Worm (Caenorhabditis elegans): ENCODE data around the gene decr-1.3.

The decr-1.3 gene

ce11 chrII:8128273-8129039 lies 44.9 kb downstream of the decr-1.3 start (continued):
- TF ChIP-seq unc-55 (GFP tag; optimal IDR thresholded peaks at IDR 0.05) (peak; percentile 44), sma-9 (GFP tag; optimal IDR thresholded peaks at IDR 0.05) (peak; percentile 95), sma-9 (tag; optimal IDR thresholded peaks at IDR 0.05) (no peak), nhr-23 (tag; optimal IDR thresholded peaks at IDR 0.05) (no peak), blmp-1 (tag; optimal IDR thresholded peaks at IDR 0.05; ENCODE audit: insufficient read depth) (peak; percentile 6), lsy-2 (tag; optimal IDR thresholded peaks at IDR 0.05) (peak; percentile 34 to 44), ceh-16 (tag; optimal IDR thresholded peaks at IDR 0.05) (peak; percentile 58), ztf-1 (GFP tag; conservative IDR thresholded peaks at IDR 0.05) (no peak), dmd-4 (tag; optimal IDR thresholded peaks at IDR 0.05) (no peak), nhr-12 (tag; optimal IDR thresholded peaks at IDR 0.05) (no peak), alr-1 (tag; optimal IDR thresholded peaks at IDR 0.05) (no peak), ama-1 (optimal IDR thresholded peaks at IDR 0.05) (no peak), Y55F3AM.14 (GFP tag; optimal IDR thresholded peaks at IDR 0.05) (no peak), unc-62 (GFP tag; optimal IDR thresholded peaks at IDR 0.05) (peak; percentile 36), nhr-129 (tag; optimal IDR thresholded peaks at IDR 0.05) (peak; percentile 99), nhr-237 (tag; optimal IDR thresholded peaks at IDR 0.05) (no peak), snpc-4 (tag; optimal IDR thresholded peaks at IDR 0.05) (no peak), zag-1 (tag; optimal IDR thresholded peaks at IDR 0.05) (no peak), C34F6.9 (tag; optimal IDR thresholded peaks at IDR 0.05) (peak; percentile 45), lin-13 (GFP tag; optimal IDR thresholded peaks at IDR 0.05) (peak; percentile 1)

- no peak for TF ChIP-seq sma-3 (GFP tag; optimal IDR thresholded peaks at IDR 0.05)
These were observed 45.6 kb downstream of the decr-1.3 start for ce11 chrII:8127794-8128193.

- TF ChIP-seq sma-3 (GFP tag; optimal IDR thresholded peaks at IDR 0.05) = peak; percentile 15
- TF ChIP-seq sma-9 (GFP tag; optimal IDR thresholded peaks at IDR 0.05) = peak; percentile 77
- TF ChIP-seq sma-9 (tag; optimal IDR thresholded peaks at IDR 0.05) = no peak
- TF ChIP-seq nhr-21 (tag; optimal IDR thresholded peaks at IDR 0.05) = no peak
- TF ChIP-seq F13H6.1 (tag; optimal IDR thresholded peaks at IDR 0.05) = peak; percentile 43
- no peak for TF ChIP-seq ztf-1 (GFP tag; conservative IDR thresholded peaks at IDR 0.05)
- no peak for TF ChIP-seq peb-1 (tag; optimal IDR thresholded peaks at IDR 0.05)
- no peak for TF ChIP-seq sem-4 (tag; optimal IDR thresholded peaks at IDR 0.05)
- TF ChIP-seq nhr-6 (tag; optimal IDR thresholded peaks at IDR 0.05) = no peak
- no peak for TF ChIP-seq blmp-1 (tag; optimal IDR thresholded peaks at IDR 0.05; ENCODE audit: insufficient read depth)
- TF ChIP-seq nhr-12 (tag; optimal IDR thresholded peaks at IDR 0.05) = no peak
- TF ChIP-seq nhr-25 (tag; optimal IDR thresholded peaks at IDR 0.05) = no peak
- TF ChIP-seq unc-39 (tag; optimal IDR thresholded peaks at IDR 0.05) = no peak
- peak; percentile 52 for TF ChIP-seq nhr-129 (tag; optimal IDR thresholded peaks at IDR 0.05)
- TF ChIP-seq crh-2 (tag; optimal IDR thresholded peaks at IDR 0.05) = peak; percentile 53
- peak; percentile 94 for TF ChIP-seq fos-1 (tag; optimal IDR thresholded peaks at IDR 0.05)
- no peak for TF ChIP-seq egl-27 (tag; optimal IDR thresholded peaks at IDR 0.05)
- no peak for TF ChIP-seq nhr-10 (tag; optimal IDR thresholded peaks at IDR 0.05)
These were observed 46.1 kb downstream of the decr-1.3 start for ce11 chrII:8127290-8127689.

ce11 chrII:8126617-8127016 lies 46.7 kb downstream of the decr-1.3 start:
- TF ChIP-seq sma-9 (GFP tag; optimal IDR thresholded peaks at IDR 0.05) (peak; percentile 66), sma-9 (tag; optimal IDR thresholded peaks at IDR 0.05) (no peak), C34F6.9 (tag; optimal IDR thresholded peaks at IDR 0.05) (no peak)

ce11 chrII:8126132-8126531 lies 47.2 kb downstream of the decr-1.3 start:
- TF ChIP-seq Y55F3AM.14 (GFP tag; optimal IDR thresholded peaks at IDR 0.05) = peak; percentile 6
- TF ChIP-seq ztf-4 (tag; optimal IDR thresholded peaks at IDR 0.05) = no peak
- peak; percentile 22 for TF ChIP-seq nhr-25 (tag; optimal IDR thresholded peaks at IDR 0.05)
- TF ChIP-seq elt-3 (tag; optimal IDR thresholded peaks at IDR 0.05) = no peak
- peak; percentile 8 for TF ChIP-seq nhr-21 (tag; optimal IDR thresholded peaks at IDR 0.05)
- TF ChIP-seq peb-1 (tag; optimal IDR thresholded peaks at IDR 0.05) = no peak
- TF ChIP-seq nhr-129 (tag; optimal IDR thresholded peaks at IDR 0.05) = peak; percentile 45
- no peak for TF ChIP-seq nhr-6 (tag; optimal IDR thresholded peaks at IDR 0.05)
- TF ChIP-seq ztf-1 (GFP tag; conservative IDR thresholded peaks at IDR 0.05) = no peak
- no peak for TF ChIP-seq skn-1 (tag; optimal IDR thresholded peaks at IDR 0.05)
- no peak for TF ChIP-seq nhr-12 (tag; optimal IDR thresholded peaks at IDR 0.05)
- TF ChIP-seq unc-62 (GFP tag; optimal IDR thresholded peaks at IDR 0.05) = no peak
- TF ChIP-seq crh-2 (tag; optimal IDR thresholded peaks at IDR 0.05) = peak; percentile 89
- no peak for TF ChIP-seq lin-39 (tag; optimal IDR thresholded peaks at IDR 0.05)
- no peak for TF ChIP-seq R02D3.7 (tag; optimal IDR thresholded peaks at IDR 0.05)
- peak; percentile 31 for TF ChIP-seq F13H6.1 (tag; optimal IDR thresholded peaks at IDR 0.05)
- TF ChIP-seq unc-39 (tag; optimal IDR thresholded peaks at IDR 0.05) = no peak
- TF ChIP-seq nhr-10 (tag; optimal IDR thresholded peaks at IDR 0.05) = no peak
- no peak for TF ChIP-seq ztf-11 (tag; optimal IDR thresholded peaks at IDR 0.05)
- TF ChIP-seq alr-1 (tag; optimal IDR thresholded peaks at IDR 0.05) = no peak
- peak; percentile 18 for TF ChIP-seq lin-13 (GFP tag; optimal IDR thresholded peaks at IDR 0.05)
- TF ChIP-seq mbf-1 (tag; optimal IDR thresholded peaks at IDR 0.05) = no peak
- peak; percentile 70 for TF ChIP-seq fos-1 (tag; optimal IDR thresholded peaks at IDR 0.05)
- peak; percentile 28 for TF ChIP-seq mab-5 (tag; optimal IDR thresholded peaks at IDR 0.05)
- no peak for TF ChIP-seq gmeb-1 (tag; optimal IDR thresholded peaks at IDR 0.05)
- TF ChIP-seq ZK546.5 (tag; optimal IDR thresholded peaks at IDR 0.05) = no peak
- no peak for TF ChIP-seq dmd-4 (tag; optimal IDR thresholded peaks at IDR 0.05)
- no peak for TF ChIP-seq nhr-23 (tag; optimal IDR thresholded peaks at IDR 0.05)
- TF ChIP-seq nhr-77 (tag; optimal IDR thresholded peaks at IDR 0.05) = no peak
